Worm (Caenorhabditis elegans) whole organism, L3 larva: ENCODE measurements around the gene nlp-28.

Experiments
- R02D3.7 ChIP-seq: fragments of 150-350 bp; optimal IDR thresholded peaks from 2 replicates; lab custom pipeline; 2014; ENCODE audit warnings: missing biosample characterization, missing genetic modification characterization
- egl-27 ChIP-seq: sonication (generic microtip); optimal IDR thresholded peaks from 4 replicates; lab custom pipeline; 2017; ENCODE audit warnings: missing biosample characterization, missing genetic modification reagents, missing genetic modification characterization
- elt-3 ChIP-seq, 3 experiments: fragments of 150-350 bp in 1 of 3; sonication (generic microtip) in 2 of 3; optimal IDR thresholded peaks; 2 replicates in 2 of 3; 4 replicates in 1 of 3; lab custom pipeline; 2014 to 2017; ENCODE audit warnings: missing biosample characterization in 3 of 3, missing genetic modification characterization in 3 of 3
- fos-1 ChIP-seq: fragments of 150-350 bp; optimal IDR thresholded peaks from 2 replicates; lab custom pipeline; 2014; ENCODE audit warnings: missing biosample characterization, missing genetic modification characterization
- lin-39 ChIP-seq: fragments of 150-350 bp; optimal IDR thresholded peaks from 2 replicates; lab custom pipeline; 2018; ENCODE audit warnings: missing biosample characterization, missing genetic modification reagents, missing genetic modification characterization
- nhr-12 ChIP-seq: fragments of 150-350 bp; optimal IDR thresholded peaks from 2 replicates; lab custom pipeline; 2014; ENCODE audit warnings: missing biosample characterization, missing genetic modification characterization
- nhr-28 ChIP-seq: fragments of 150-350 bp; optimal IDR thresholded peaks from 2 replicates; lab custom pipeline; 2014; ENCODE audit warnings: missing biosample characterization, missing genetic modification characterization
- nhr-76 ChIP-seq: fragments of 150-350 bp; sonication (generic microtip); optimal IDR thresholded peaks from 5 replicates; lab custom pipeline; 2014; ENCODE audit warnings: missing biosample characterization, missing genetic modification characterization
- nhr-77 ChIP-seq: fragments of 150-350 bp; optimal IDR thresholded peaks from 2 replicates; lab custom pipeline; 2014; ENCODE audit warnings: missing biosample characterization, missing genetic modification characterization
- snpc-4 ChIP-seq: fragments of 150-350 bp; optimal IDR thresholded peaks from 2 replicates; lab custom pipeline; 2014; ENCODE audit warnings: missing biosample characterization, missing genetic modification characterization

DNA sequence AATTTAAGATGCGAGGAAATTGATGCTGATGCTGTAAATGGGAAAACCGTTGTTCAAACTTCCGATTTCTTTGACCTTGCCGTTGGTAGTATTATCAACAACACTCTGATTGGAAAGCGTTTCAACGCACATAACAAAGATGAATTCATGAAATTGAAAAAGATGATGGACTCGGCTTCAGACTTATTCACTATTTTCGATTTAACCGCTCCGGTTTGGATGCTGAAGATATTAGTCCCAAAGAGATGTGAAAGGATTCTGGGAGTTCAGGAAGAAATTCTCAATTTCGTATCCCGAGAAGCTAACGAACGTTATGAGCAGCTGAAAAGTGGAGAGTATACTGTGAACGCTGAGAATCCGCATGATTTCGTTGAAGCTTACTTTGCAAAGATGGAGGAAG lies 44.3 kb upstream of the nlp-28 start:
- TF ChIP-seq R02D3.7 (no peak), snpc-4 (tag; lab: Kevin White, UChicago) (no peak), nhr-28 (no peak), fos-1 (no peak), nhr-77 (tag; lab: Kevin White, UChicago) (no peak), egl-27 (tag; lab: Kevin White, UChicago) (no peak), lin-39 (tag; lab: Kevin White, UChicago) (no peak), nhr-76 (tag; lab: Kevin White, UChicago) (no peak), elt-3 (tag; optimal IDR thresholded peaks at IDR 0.05; lab: Kevin White, UChicago) (no peak), nhr-12 (tag; lab: Kevin White, UChicago) (no peak)
